Worm (Caenorhabditis elegans) whole organism, L1 larva: ENCODE measurements around the gene pisy-1.

Experiments
- C04F5.9 ChIP-seq: sonication (generic microtip); optimal IDR thresholded peaks from 2 replicates; lab custom pipeline; 2016; ENCODE audit warnings: missing genetic modification characterization, missing compliant biosample characterization
- aha-1 ChIP-seq: fragments of 150-350 bp; optimal IDR thresholded peaks from 2 replicates; lab custom pipeline; 2014; ENCODE audit warnings: missing biosample characterization, missing genetic modification characterization
- alr-1 ChIP-seq: fragments of 200-800 bp; sonication (Bioruptor generic); optimal IDR thresholded peaks from 2 replicates; lab custom pipeline; 2018; ENCODE audit warnings: borderline replicate concordance, mild to moderate bottlenecking, missing genetic modification characterization, missing compliant biosample characterization
- ceh-8 ChIP-seq: fragments of 200-800 bp; sonication (Bioruptor generic); optimal IDR thresholded peaks from 2 replicates; lab custom pipeline; 2018; ENCODE audit warnings: mild to moderate bottlenecking, missing genetic modification characterization, moderate library complexity, missing compliant biosample characterization
- dpl-1 ChIP-seq, 3 experiments: fragments of 150-350 bp in 2 of 3; sonication (generic microtip) in 1 of 3; optimal IDR thresholded peaks; 2 replicates each; lab custom pipeline; 2014 to 2017; ENCODE audit warnings: missing biosample characterization in 3 of 3, missing genetic modification characterization in 3 of 3, missing genetic modification reagents in 3 of 3
- efl-1 ChIP-seq, 4 experiments: fragments of 150-350 bp; optimal IDR thresholded peaks in 3 of 4; peaks in 1 of 4; 1 replicate in 1 of 4; 2 replicates in 3 of 4; lab custom pipeline; 2014; ENCODE audit warnings: missing biosample characterization in 2 of 4, missing genetic modification characterization in 2 of 4, missing genetic modification reagents in 2 of 4
- efl-3 ChIP-seq: fragments of 200-800 bp; sonication (Bioruptor generic); optimal IDR thresholded peaks from 2 replicates; lab custom pipeline; 2018; ENCODE audit warnings: mild to moderate bottlenecking, missing genetic modification characterization, missing compliant biosample characterization
- egl-13 ChIP-seq: sonication (generic microtip); optimal IDR thresholded peaks from 2 replicates; lab custom pipeline; 2016; ENCODE audit warnings: missing genotype, missing genetic modification reagents, missing genetic modification characterization, missing compliant biosample characterization
- egl-27 ChIP-seq, 2 experiments: fragments of 150-350 bp in 1 of 2; sonication (generic microtip); optimal IDR thresholded peaks; 3 replicates each; lab custom pipeline; 2017 to 2018; ENCODE audit warnings: missing biosample characterization in 2 of 2, missing genetic modification characterization in 2 of 2, missing genetic modification reagents in 2 of 2
- fkh-10 ChIP-seq: sonication (generic microtip); optimal IDR thresholded peaks from 2 replicates; lab custom pipeline; 2017; ENCODE audit warnings: missing biosample characterization, missing genetic modification reagents, missing genetic modification characterization
- hlh-17 ChIP-seq: fragments of 200-800 bp; sonication (Bioruptor generic); optimal IDR thresholded peaks from 2 replicates; lab custom pipeline; 2018; ENCODE audit warnings: missing genetic modification characterization, mild to moderate bottlenecking, missing compliant biosample characterization, moderate library complexity, borderline replicate concordance
- irx-1 ChIP-seq: sonication (generic microtip); optimal IDR thresholded peaks from 2 replicates; lab custom pipeline; 2016; ENCODE audit warnings: missing genetic modification characterization, missing compliant biosample characterization
- isw-1 ChIP-seq: fragments of 200-800 bp; sonication (Bioruptor generic); IDR thresholded peaks from 2 replicates; pipeline ENCODE4 v1.3.6; 2022; ENCODE audit warnings: missing genetic modification characterization, missing compliant biosample characterization
- lin-15B ChIP-seq: fragments of 150-350 bp; sonication (generic microtip); optimal IDR thresholded peaks from 3 replicates; lab custom pipeline; 2014; ENCODE audit warnings: missing biosample characterization, missing genetic modification characterization
- lin-35 ChIP-seq, 2 experiments: fragments of 150-350 bp; optimal IDR thresholded peaks; 2 replicates each; lab custom pipeline; 2014; ENCODE audit warnings: missing biosample characterization in 2 of 2, missing genetic modification characterization in 2 of 2, missing genetic modification reagents in 2 of 2
- lir-3 ChIP-seq: sonication (generic microtip); optimal IDR thresholded peaks from 2 replicates; lab custom pipeline; 2016; ENCODE audit warnings: mild to moderate bottlenecking, missing genetic modification characterization, moderate library complexity, missing compliant biosample characterization; ENCODE audit not compliant: poor library complexity
- mdl-1 ChIP-seq, 2 experiments: fragments of 150-350 bp; optimal IDR thresholded peaks; 2 replicates each; lab custom pipeline; 2014 to 2017; ENCODE audit warnings: missing biosample characterization in 2 of 2, missing genetic modification characterization in 2 of 2, inconsistent platforms in 1 of 2
- nhr-11 ChIP-seq: fragments of 150-350 bp; optimal IDR thresholded peaks from 2 replicates; lab custom pipeline; 2014; ENCODE audit warnings: missing biosample characterization, missing genetic modification characterization
- nhr-12 ChIP-seq: sonication (generic microtip); optimal IDR thresholded peaks from 2 replicates; lab custom pipeline; 2017; ENCODE audit warnings: missing biosample characterization, missing genetic modification characterization
- nhr-28 ChIP-seq: fragments of 150-350 bp; optimal IDR thresholded peaks from 2 replicates; lab custom pipeline; 2014; ENCODE audit warnings: missing biosample characterization, missing genetic modification characterization
- nhr-47 ChIP-seq: sonication (generic microtip); optimal IDR thresholded peaks from 2 replicates; lab custom pipeline; 2016; ENCODE audit warnings: mild to moderate bottlenecking, missing genetic modification characterization, moderate library complexity, missing compliant biosample characterization
- nhr-71 ChIP-seq: sonication (generic microtip); optimal IDR thresholded peaks from 2 replicates; lab custom pipeline; 2016; ENCODE audit warnings: mild to moderate bottlenecking, missing genetic modification characterization, moderate library complexity, missing compliant biosample characterization
- nhr-84 ChIP-seq: sonication (generic microtip); optimal IDR thresholded peaks from 2 replicates; lab custom pipeline; 2017; ENCODE audit warnings: missing biosample characterization, missing genetic modification characterization
- nhr-85 ChIP-seq: sonication (generic microtip); peaks from one replicate; lab custom pipeline; 2016; ENCODE audit warnings: missing genetic modification characterization, inconsistent platforms, missing compliant biosample characterization
- nhr-90 ChIP-seq: sonication (generic microtip); optimal IDR thresholded peaks from 2 replicates; lab custom pipeline; 2016; ENCODE audit warnings: mild to moderate bottlenecking, missing genetic modification characterization, missing compliant biosample characterization; ENCODE audit not compliant: poor library complexity
- pag-3 ChIP-seq: sonication (generic microtip); optimal IDR thresholded peaks from 2 replicates; lab custom pipeline; 2017; ENCODE audit warnings: missing genetic modification characterization, mild to moderate bottlenecking, missing compliant biosample characterization, antibody characterized with exemption, borderline replicate concordance; ENCODE audit not compliant: insufficient read depth
- rnt-1 ChIP-seq: sonication (generic microtip); optimal IDR thresholded peaks from 2 replicates; lab custom pipeline; 2016; ENCODE audit warnings: mild to moderate bottlenecking, missing genetic modification characterization, moderate library complexity, missing compliant biosample characterization
- skn-1 ChIP-seq: fragments of 150-350 bp; optimal IDR thresholded peaks from 2 replicates; lab custom pipeline; 2014; ENCODE audit warnings: missing biosample characterization, missing genetic modification characterization
- snpc-4 ChIP-seq: fragments of 150-350 bp; optimal IDR thresholded peaks from 2 replicates; lab custom pipeline; 2014; ENCODE audit warnings: missing biosample characterization, missing genetic modification characterization
- snu-23 ChIP-seq: sonication (generic microtip); optimal IDR thresholded peaks from 2 replicates; lab custom pipeline; 2016; ENCODE audit warnings: missing genetic modification characterization, missing compliant biosample characterization
- sptf-1 ChIP-seq: fragments of 150-350 bp; optimal IDR thresholded peaks from 2 replicates; lab custom pipeline; 2014; ENCODE audit warnings: missing biosample characterization, missing genetic modification characterization
- unc-30 ChIP-seq: sonication (generic microtip); optimal IDR thresholded peaks from 2 replicates; lab custom pipeline; 2017; ENCODE audit warnings: missing biosample characterization, missing genetic modification characterization
- unc-86 ChIP-seq: sonication (generic microtip); optimal IDR thresholded peaks from 2 replicates; lab custom pipeline; 2016; ENCODE audit warnings: missing genetic modification characterization, missing compliant biosample characterization
- vab-15 ChIP-seq: sonication (generic microtip); optimal IDR thresholded peaks from 2 replicates; lab custom pipeline; 2017; ENCODE audit warnings: missing genotype, mild to moderate bottlenecking, missing genetic modification characterization, missing compliant biosample characterization
- zag-1 ChIP-seq: fragments of 150-350 bp; optimal IDR thresholded peaks from 2 replicates; lab custom pipeline; 2014; ENCODE audit warnings: missing biosample characterization, missing genetic modification characterization
- zip-4 ChIP-seq: fragments of 200-800 bp; sonication (Bioruptor generic); optimal IDR thresholded peaks from 2 replicates; lab custom pipeline; 2018; ENCODE audit warnings: mild to moderate bottlenecking, missing genetic modification characterization, moderate library complexity, missing compliant biosample characterization
- ztf-4 ChIP-seq: fragments of 150-350 bp; optimal IDR thresholded peaks from 2 replicates; lab custom pipeline; 2014; ENCODE audit warnings: missing biosample characterization, missing genetic modification characterization

Gene pisy-1

DNA sequence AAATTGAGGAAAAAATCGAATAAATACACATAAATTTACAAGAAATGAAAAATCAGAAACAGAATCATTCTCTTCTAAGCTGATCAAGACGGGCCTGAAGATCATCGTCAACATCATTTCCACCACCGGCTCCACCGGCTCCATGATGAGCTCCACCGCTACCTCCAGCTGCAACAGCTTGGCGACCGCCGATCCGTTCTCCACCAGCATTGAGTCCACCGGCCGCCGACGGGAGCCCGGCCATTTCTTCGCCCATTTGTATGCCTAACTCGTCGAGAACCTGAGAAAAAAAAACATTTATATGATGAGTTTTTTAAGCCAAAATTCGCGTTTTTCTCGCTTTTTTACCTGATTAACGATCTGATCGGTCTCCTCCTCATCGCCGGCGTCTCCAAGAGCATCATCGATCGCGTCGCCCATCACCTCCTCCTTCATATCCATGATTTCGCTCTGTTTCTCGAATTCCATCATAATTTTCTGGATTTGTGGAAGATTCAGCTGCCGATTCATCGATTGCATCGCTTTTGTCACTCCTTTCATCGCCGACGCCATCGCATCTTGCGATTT is 29.2 kb upstream of the pisy-1 start:
- TF ChIP-seq efl-1 (optimal IDR thresholded peaks at IDR 0.05; lab: Kevin White, UChicago), result no peak
- peak in 1 of 2 experiments; percentile 56 for TF ChIP-seq efl-1 (GFP tag; optimal IDR thresholded peaks at IDR 0.05 in 1 of 2; lab: Kevin White, UChicago)
- TF ChIP-seq ceh-8, result no peak
- TF ChIP-seq nhr-12 (tag; lab: Kevin White, UChicago), result no peak
- TF ChIP-seq nhr-85, result peak; percentile 11
- no peak for TF ChIP-seq egl-27 (tag; optimal IDR thresholded peaks at IDR 0.05; lab: Kevin White, UChicago)
- TF ChIP-seq, all 84 proteins: peak for 2

DNA sequence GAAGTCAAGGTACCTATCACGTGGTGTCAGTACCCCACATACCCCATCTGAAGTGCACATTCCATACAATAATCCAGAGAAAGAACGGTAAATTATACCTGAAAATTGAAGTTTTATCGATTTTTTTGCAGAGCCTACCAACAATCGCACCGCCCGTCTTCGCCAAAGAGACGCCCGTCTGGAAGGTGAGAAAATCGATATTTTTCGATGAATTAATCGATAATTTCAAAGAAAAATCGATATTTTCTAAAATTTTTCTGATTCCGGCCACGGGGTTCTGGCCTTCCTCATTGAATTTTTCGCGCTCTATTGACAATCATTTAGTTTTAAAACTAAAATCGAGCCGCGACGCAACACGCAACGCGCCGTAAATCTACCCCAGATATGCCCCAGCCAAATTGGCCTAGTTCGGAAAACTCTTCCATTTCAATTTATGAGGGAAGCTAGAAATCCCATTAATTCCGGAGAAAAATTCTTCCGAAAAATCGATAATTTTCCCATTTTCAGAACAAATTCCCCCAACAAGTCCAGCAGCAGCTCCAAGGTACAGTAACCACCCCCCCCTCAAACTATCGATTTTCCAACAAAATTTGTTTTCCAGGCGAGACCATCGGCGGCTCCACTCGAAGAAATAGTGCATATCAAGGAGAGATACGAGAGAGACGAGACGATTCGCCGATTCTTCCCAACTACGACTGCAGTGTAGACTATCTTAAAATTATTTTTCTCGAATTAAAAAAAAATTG is 28.5 kb upstream of the pisy-1 start:
- TF ChIP-seq lin-15B (tag; lab: Kevin White, UChicago) (no peak), aha-1 (tag; lab: Kevin White, UChicago) (no peak), lin-35 (GFP tag; optimal IDR thresholded peaks at IDR 0.05; lab: Kevin White, UChicago) (no peak), C04F5.9 (tag; lab: Kevin White, UChicago) (no peak), unc-30 (no peak), isw-1 (GFP tag; lab: Robert Waterston, UW) (no peak), pag-3 (no peak), mdl-1 (tag; optimal IDR thresholded peaks at IDR 0.05; lab: Kevin White, UChicago) (no peak), nhr-47 (no peak), rnt-1 (tag; lab: Kevin White, UChicago) (no peak), egl-13 (tag; lab: Kevin White, UChicago) (no peak), snu-23 (GFP tag; lab: Kevin White, UChicago) (no peak), nhr-84 (tag; lab: Kevin White, UChicago) (no peak), unc-86 (tag; lab: Kevin White, UChicago) (no peak), hlh-17 (GFP tag; lab: Kevin White, UChicago) (no peak), irx-1 (tag; lab: Kevin White, UChicago) (no peak)

DNA sequence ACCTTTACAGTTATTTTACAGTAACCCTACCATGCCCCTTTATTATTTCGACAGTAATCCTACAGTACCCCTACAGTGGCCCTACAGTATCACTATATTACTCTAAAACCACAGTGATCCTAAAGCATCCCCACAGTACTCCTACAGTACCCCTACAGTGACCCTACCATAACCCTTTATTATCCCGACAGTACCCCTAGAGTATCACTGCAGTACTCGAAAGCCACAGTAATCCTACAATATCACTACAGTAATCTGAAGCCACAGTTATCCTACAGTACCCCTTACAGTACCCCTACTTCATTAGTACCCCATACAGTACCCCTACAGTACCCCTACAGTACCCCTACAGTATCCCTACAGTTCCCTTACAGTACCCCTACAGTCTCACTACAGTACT is 26.3 kb upstream of the pisy-1 start:
- TF ChIP-seq fkh-10 (no peak), unc-86 (tag; lab: Kevin White, UChicago) (no peak), nhr-71 (tag; lab: Kevin White, UChicago) (no peak), nhr-28 (tag; lab: Kevin White, UChicago) (no peak), vab-15 (tag; lab: Kevin White, UChicago) (no peak), zag-1 (tag; lab: Kevin White, UChicago) (no peak), dpl-1 (GFP tag; optimal IDR thresholded peaks at IDR 0.05; lab: Kevin White, UChicago) (no peak), efl-1 (optimal IDR thresholded peaks at IDR 0.05; lab: Kevin White, UChicago) (no peak), efl-1 (GFP tag; optimal IDR thresholded peaks at IDR 0.05 in 1 of 2; lab: Kevin White, UChicago) (no peak), zip-4 (GFP tag; lab: Kevin White, UChicago) (no peak), alr-1 (tag; lab: Kevin White, UChicago) (no peak), snu-23 (GFP tag; lab: Kevin White, UChicago) (no peak), lir-3 (tag; lab: Kevin White, UChicago) (no peak)
- TF ChIP-seq, all 84 proteins: peak for 0

DNA sequence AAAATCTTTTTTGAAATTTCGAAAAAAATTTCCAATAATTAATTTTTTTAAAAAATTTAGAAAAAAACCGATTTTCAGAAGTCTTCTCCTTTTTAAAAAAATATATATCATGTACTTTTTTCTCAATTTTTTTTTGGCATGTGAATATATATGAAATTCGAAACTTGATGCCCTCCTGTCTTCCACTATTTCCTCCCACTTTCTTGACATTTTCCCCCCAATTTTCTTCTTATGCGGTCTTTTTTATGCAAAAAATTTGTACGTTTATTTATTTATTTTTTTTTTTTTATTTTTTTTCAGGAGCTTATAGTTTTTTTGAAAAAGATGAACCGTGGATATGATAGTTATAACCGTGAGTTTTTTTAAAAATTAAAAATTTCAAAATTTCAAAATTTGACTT is 22.4 kb upstream of the pisy-1 start, which contains the start of gene cnp-2:
Gene cnp-2 (plus strand): TSS at position 301 of the 400 bp plus-strand sequence.
- TF ChIP-seq snpc-4 (tag; lab: Kevin White, UChicago), result no peak
- no peak for TF ChIP-seq skn-1 (tag; lab: Kevin White, UChicago)
- no peak for TF ChIP-seq ztf-4 (tag; lab: Kevin White, UChicago)
- TF ChIP-seq efl-3, result no peak
- no peak for TF ChIP-seq nhr-90 (tag; lab: Kevin White, UChicago)
- no peak for TF ChIP-seq nhr-11 (tag; lab: Kevin White, UChicago)
- TF ChIP-seq sptf-1 (tag; lab: Kevin White, UChicago), result no peak
- TF ChIP-seq, all 84 proteins: peak for 0
